Fruit fly (Drosophila melanogaster): ENCODE data around the gene Gr28b.

Gr28b gene

DNA sequence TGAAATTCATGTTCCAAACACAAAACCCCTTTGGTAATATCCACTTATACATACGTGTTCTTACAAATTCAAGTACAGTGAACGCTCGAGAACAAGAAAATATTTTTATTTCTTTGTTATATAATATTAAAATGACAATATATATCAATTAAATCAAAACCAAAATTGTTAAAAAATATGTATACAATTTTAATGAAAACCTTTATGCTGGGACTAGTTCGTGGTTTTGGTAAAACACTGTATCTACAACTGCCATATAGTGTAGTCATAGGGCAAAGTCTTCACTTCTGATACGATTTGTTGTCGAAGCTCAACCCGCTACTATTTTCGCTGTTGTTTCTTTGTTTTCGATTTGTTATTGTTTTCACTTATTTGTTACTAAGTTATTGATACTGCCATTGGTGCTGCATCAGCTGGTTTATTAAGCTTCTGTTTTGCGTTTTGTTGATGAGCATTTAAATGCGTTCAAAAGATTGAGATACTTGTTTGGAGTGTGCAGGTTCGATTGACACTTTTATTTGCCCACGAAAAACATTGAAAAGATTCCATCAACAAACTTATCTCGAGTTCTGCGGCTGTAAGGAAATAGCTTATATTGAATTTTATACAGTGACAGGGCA, 27.2 kb downstream of the Gr28b start (continued):
- TF ChIP-seq p53 (GFP tag; optimal IDR thresholded peaks at IDR 0.05) (no peak), CG8281 (tag; optimal IDR thresholded peaks at IDR 0.05) (no peak), CG12071 (GFP tag; optimal IDR thresholded peaks at IDR 0.05) (no peak), CG6683 (GFP tag; optimal IDR thresholded peaks at IDR 0.05) (no peak), C15 (GFP tag; IDR thresholded peaks at IDR 0.05) (0 out of 3 replicates have a peak, but pooled peaks have one; percentile 47), mld (GFP tag; IDR thresholded peaks at IDR 0.05; ENCODE audit: partially characterized antibody) (no peak), vfl (GFP tag; optimal IDR thresholded peaks at IDR 0.05) (no peak), CG9437 (GFP tag; optimal IDR thresholded peaks at IDR 0.05) (no peak), cad (GFP tag; optimal IDR thresholded peaks at IDR 0.05) (no peak), Hand (GFP tag; optimal IDR thresholded peaks at IDR 0.05) (peak; percentile 11), CG17385 (GFP tag; optimal IDR thresholded peaks at IDR 0.05) (peak; percentile 9), CG33557 (GFP tag; optimal IDR thresholded peaks at IDR 0.05) (no peak), chinmo (GFP tag; IDR thresholded peaks at IDR 0.05; ENCODE audit: partially characterized antibody) (no peak), CG1792 (GFP tag; optimal IDR thresholded peaks at IDR 0.05) (no peak), CG10267 (tag; optimal IDR thresholded peaks at IDR 0.05) (peak; percentile 8), CG9609 (GFP tag; optimal IDR thresholded peaks at IDR 0.05) (no peak), CG3995 (GFP tag; optimal IDR thresholded peaks at IDR 0.05) (no peak), sqz (GFP tag; optimal IDR thresholded peaks at IDR 0.05) (no peak), sima (GFP tag; optimal IDR thresholded peaks at IDR 0.05) (no peak), NK7.1 (GFP tag; optimal IDR thresholded peaks at IDR 0.05) (no peak), Side (GFP tag; optimal IDR thresholded peaks at IDR 0.05) (no peak), lmd (GFP tag; IDR thresholded peaks at IDR 0.05) (peak; percentile 61), pho (GFP tag; optimal IDR thresholded peaks at IDR 0.05) (no peak), CG13296 (GFP tag; optimal IDR thresholded peaks at IDR 0.05) (peak; percentile 41), Doc3 (GFP tag; IDR thresholded peaks at IDR 0.05; ENCODE audit: partially characterized antibody) (no peak), Gug (GFP tag; IDR thresholded peaks at IDR 0.05) (no peak; the same call in 3 of the 4 replicates), PHDP (tag; optimal IDR thresholded peaks at IDR 0.05) (peak; percentile 43), toy (GFP tag; IDR thresholded peaks at IDR 0.05) (no peak), jigr1 (GFP tag; IDR thresholded peaks at IDR 0.05) (no peak), CG10959 (GFP tag; IDR thresholded peaks at IDR 0.05) (no peak), tna (GFP tag; IDR thresholded peaks at IDR 0.05; ENCODE audit: partially characterized antibody) (no peak), sens-2 (GFP tag; IDR thresholded peaks at IDR 0.05) (no peak), stwl (tag; optimal IDR thresholded peaks at IDR 0.05) (no peak), Taf1 (GFP tag; IDR thresholded peaks at IDR 0.05) (peak; percentile 74), CG12219 (GFP tag; optimal IDR thresholded peaks at IDR 0.05) (peak; percentile 9), z (GFP tag; IDR thresholded peaks at IDR 0.05) (no peak), tap (tag; optimal IDR thresholded peaks at IDR 0.05) (peak; percentile 40), amos (GFP tag; IDR thresholded peaks at IDR 0.05; ENCODE audit: partially characterized antibody) (no peak), CG6272 (GFP tag; IDR thresholded peaks at IDR 0.05) (no peak), Lim3 (GFP tag; IDR thresholded peaks at IDR 0.05) (no peak), Ssrp (tag; optimal IDR thresholded peaks at IDR 0.05) (no peak), CG3281 (GFP tag; optimal IDR thresholded peaks at IDR 0.05) (peak; percentile 13), unpg (GFP tag; optimal IDR thresholded peaks at IDR 0.05) (peak; percentile 8), Usf (GFP tag; optimal IDR thresholded peaks at IDR 0.05) (no peak), CG10431 (GFP tag; optimal IDR thresholded peaks at IDR 0.05) (no peak), dati (GFP tag; IDR thresholded peaks at IDR 0.05) (no peak), GATAe (GFP tag; conservative IDR thresholded peaks at IDR 0.05) (no peak), CG6175 (GFP tag; IDR thresholded peaks at IDR 0.05) (no peak), ac (GFP tag; optimal IDR thresholded peaks at IDR 0.05) (no peak), Jarid2 (GFP tag; optimal IDR thresholded peaks at IDR 0.05) (no peak), CG12155 (GFP tag; optimal IDR thresholded peaks at IDR 0.05) (peak; percentile 12)
